Fruit fly (Drosophila melanogaster): ENCODE data around the gene Dysb.

Dysb gene

dm6 chr3L:18867521-18867920 is at the start of gene Dysb (continued):
- TF ChIP-seq Xbp1 (GFP tag; optimal IDR thresholded peaks at IDR 0.05) (peak; percentile 89), esg (GFP tag; conservative IDR thresholded peaks at IDR 0.05) (peak; percentile 84), Mrtf (GFP tag; IDR thresholded peaks at IDR 0.05) (peak; percentile 68; the same call in 2 of the 3 replicates), CG8359 (GFP tag; optimal IDR thresholded peaks at IDR 0.05; ENCODE audit: borderline replicate concordance) (peak; percentile 14), ERR (GFP tag; optimal IDR thresholded peaks at IDR 0.05) (no peak), CG13624 (GFP tag; optimal IDR thresholded peaks at IDR 0.05) (peak; percentile 48), HLHmδ (GFP tag; optimal IDR thresholded peaks at IDR 0.05) (peak; percentile 61), vvl (GFP tag; IDR thresholded peaks at IDR 0.05) (peak; percentile 98), da (GFP tag; optimal IDR thresholded peaks at IDR 0.05) (peak; percentile 5), ATbp (GFP tag; optimal IDR thresholded peaks at IDR 0.05) (peak; percentile 82), CG12155 (GFP tag; optimal IDR thresholded peaks at IDR 0.05) (peak; percentile 79), nau (GFP tag; optimal IDR thresholded peaks at IDR 0.05) (peak; percentile 76), z (GFP tag; IDR thresholded peaks at IDR 0.05) (peak; percentile 70; the same call in 1 of the 3 replicates), CG2712 (tag; optimal IDR thresholded peaks at IDR 0.05) (peak; percentile 94), D19B (GFP tag; optimal IDR thresholded peaks at IDR 0.05) (peak; percentile 77), dmrt99B (tag; optimal IDR thresholded peaks at IDR 0.05) (peak; percentile 91), grn (GFP tag; optimal IDR thresholded peaks at IDR 0.05) (peak; percentile 4), CG17361 (GFP tag; IDR thresholded peaks at IDR 0.05) (peak; percentile 89), CG4854 (GFP tag; optimal IDR thresholded peaks at IDR 0.05) (peak; percentile 17), CG11456 (GFP tag; IDR thresholded peaks at IDR 0.05) (no peak; the same call in 2 of the 3 replicates), CG10267 (tag; optimal IDR thresholded peaks at IDR 0.05) (peak; percentile 88), klu (GFP tag; IDR thresholded peaks at IDR 0.05) (peak; percentile 66), gce (GFP tag; IDR thresholded peaks at IDR 0.05) (peak; percentile 90), slbo (GFP tag; IDR thresholded peaks at IDR 0.05) (peak; percentile 95), Sox100B (GFP tag; optimal IDR thresholded peaks at IDR 0.05) (peak; percentile 85), sug (tag; optimal IDR thresholded peaks at IDR 0.05) (peak; percentile 68), sd (tag; optimal IDR thresholded peaks at IDR 0.05) (peak; percentile 63), CG1529 (GFP tag; optimal IDR thresholded peaks at IDR 0.05) (peak; percentile 75), CG32532 (GFP tag; IDR thresholded peaks at IDR 0.05) (peak; percentile 97), CG34422 (GFP tag; IDR thresholded peaks at IDR 0.05) (peak; percentile 89), HmgD (GFP tag; optimal IDR thresholded peaks at IDR 0.05) (no peak), CG15514 (GFP tag; optimal IDR thresholded peaks at IDR 0.05) (peak; percentile 85), zf30C (GFP tag; optimal IDR thresholded peaks at IDR 0.05) (no peak), CG4282 (GFP tag; optimal IDR thresholded peaks at IDR 0.05) (no peak), Hand (GFP tag; optimal IDR thresholded peaks at IDR 0.05) (peak; percentile 81), CG2116 (GFP tag; optimal IDR thresholded peaks at IDR 0.05) (peak; percentile 61), CG10979 (tag; optimal IDR thresholded peaks at IDR 0.05) (peak; percentile 86), CG6175 (GFP tag; IDR thresholded peaks at IDR 0.05) (peak; percentile 73; the same call in 2 of the 3 replicates), CTCF (GFP tag; optimal IDR thresholded peaks at IDR 0.05) (peak; percentile 22), dimm (GFP tag; IDR thresholded peaks at IDR 0.05) (peak; percentile 60), chm (GFP tag; IDR thresholded peaks at IDR 0.05) (peak; percentile 95), CG17186 (GFP tag; optimal IDR thresholded peaks at IDR 0.05) (no peak), Fer2 (tag; optimal IDR thresholded peaks at IDR 0.05) (peak; percentile 72), CG7745 (tag; optimal IDR thresholded peaks at IDR 0.05) (peak; percentile 24), CG9727 (GFP tag; optimal IDR thresholded peaks at IDR 0.05) (peak; percentile 88), her (GFP tag; optimal IDR thresholded peaks at IDR 0.05) (peak; percentile 21), Bgb (GFP tag; IDR thresholded peaks at IDR 0.05; ENCODE audit: partially characterized antibody) (no peak), Sry-β (GFP tag; optimal IDR thresholded peaks at IDR 0.05) (peak; percentile 10), CG14050 (GFP tag; IDR thresholded peaks at IDR 0.05) (peak; percentile 88), pb (GFP tag; optimal IDR thresholded peaks at IDR 0.05) (peak; percentile 4), tap (tag; optimal IDR thresholded peaks at IDR 0.05) (peak; percentile 90)
